Worm (Caenorhabditis elegans) whole organism, L4 larva: ENCODE results near the gene C52B9.10.

ENCODE experiments used
- D1046.2 ChIP-seq: fragments of 200-800 bp; sonication (Bioruptor generic); IDR thresholded peaks from 2 replicates; pipeline ENCODE4 v1.3.6; 2022; ENCODE audit warnings: missing genetic modification characterization, missing compliant biosample characterization
- F26F4.8 ChIP-seq: fragments of 200-800 bp; sonication (Bioruptor generic); conservative IDR thresholded peaks from 2 replicates; pipeline ENCODE4 v1.3.6; 2022; ENCODE audit warnings: missing genetic modification characterization, missing compliant biosample characterization
- F44E2.7 ChIP-seq: fragments of 200-800 bp; sonication (Bioruptor generic); IDR thresholded peaks from 2 replicates; pipeline ENCODE4 v2.1.2; 2022; ENCODE audit warnings: missing genetic modification characterization, missing compliant biosample characterization
- F49E8.2 ChIP-seq: sonication (generic microtip); optimal IDR thresholded peaks from 2 replicates; lab custom pipeline; 2016; ENCODE audit warnings: missing compliant biosample characterization, mild to moderate bottlenecking, missing genetic modification characterization, borderline replicate concordance
- aha-1 ChIP-seq: fragments of 150-350 bp; peaks from one replicate; lab custom pipeline; 2014; ENCODE audit warnings: missing biosample characterization, missing genetic modification characterization
- ceh-82 ChIP-seq: sonication (generic microtip); optimal IDR thresholded peaks from 2 replicates; lab custom pipeline; 2017; ENCODE audit warnings: missing biosample characterization, missing genetic modification characterization
- ces-1 ChIP-seq: fragments of 150-350 bp; sonication (generic microtip); optimal IDR thresholded peaks from 4 replicates; lab custom pipeline; 2014; ENCODE audit warnings: missing biosample characterization, missing genetic modification reagents, missing genetic modification characterization
- cey-2 ChIP-seq: sonication (generic microtip); optimal IDR thresholded peaks from 3 replicates; lab custom pipeline; 2017; ENCODE audit warnings: missing genetic modification characterization, mild to moderate bottlenecking, missing compliant biosample characterization, antibody characterized with exemption, borderline replicate concordance; ENCODE audit not compliant: insufficient read depth
- ctbp-1 ChIP-seq: fragments of 200-800 bp; sonication (Bioruptor generic); IDR thresholded peaks from 2 replicates; pipeline ENCODE4 v1.3.6; 2022; ENCODE audit warnings: missing genetic modification reagents, missing genetic modification characterization, missing compliant biosample characterization
- daf-16 ChIP-seq, 3 experiments: sonication (generic microtip); optimal IDR thresholded peaks; 2 replicates each; lab custom pipeline; 2016 to 2017; ENCODE audit warnings: missing genetic modification characterization in 3 of 3, missing genetic modification reagents in 3 of 3, mild to moderate bottlenecking in 2 of 3, missing compliant biosample characterization in 2 of 3, missing biosample characterization in 1 of 3, moderate library complexity in 1 of 3
- dmd-6 ChIP-seq: fragments of 200-800 bp; sonication (Bioruptor generic); IDR thresholded peaks from 2 replicates; pipeline ENCODE4 v1.3.6; 2022; ENCODE audit warnings: missing genetic modification reagents, missing genetic modification characterization, missing compliant biosample characterization
- dmd-8 ChIP-seq: fragments of 200-800 bp; sonication (Bioruptor generic); IDR thresholded peaks from 2 replicates; pipeline ENCODE4 v1.3.6; 2022; ENCODE audit warnings: missing genetic modification characterization, missing compliant biosample characterization
- fkh-10 ChIP-seq: fragments of 150-350 bp; optimal IDR thresholded peaks from 2 replicates; lab custom pipeline; 2014; ENCODE audit warnings: missing biosample characterization, missing genetic modification reagents, missing genetic modification characterization
- fos-1 ChIP-seq: fragments of 150-350 bp; optimal IDR thresholded peaks from 2 replicates; lab custom pipeline; 2014; ENCODE audit warnings: missing biosample characterization, missing genetic modification characterization
- hif-1 ChIP-seq, 2 experiments: sonication (generic microtip); optimal IDR thresholded peaks; 2 replicates each; lab custom pipeline; 2016 to 2017; ENCODE audit warnings: missing compliant biosample characterization in 2 of 2, missing genetic modification characterization in 2 of 2, missing genetic modification reagents in 2 of 2, missing genotype in 2 of 2, mild to moderate bottlenecking in 1 of 2
- hlh-11 ChIP-seq: fragments of 200-800 bp; sonication (Bioruptor generic); optimal IDR thresholded peaks from 2 replicates; lab custom pipeline; 2018; ENCODE audit warnings: mild to moderate bottlenecking, missing genetic modification characterization, missing compliant biosample characterization
- hlh-30 ChIP-seq: sonication (generic microtip); optimal IDR thresholded peaks from 2 replicates; lab custom pipeline; 2017; ENCODE audit warnings: antibody characterized with exemption, mild to moderate bottlenecking, missing genetic modification characterization, missing compliant biosample characterization; ENCODE audit not compliant: insufficient read depth
- lin-38 ChIP-seq: fragments of 200-800 bp; sonication (Bioruptor generic); IDR thresholded peaks from 2 replicates; pipeline ENCODE4 v1.3.6; 2022; ENCODE audit warnings: missing genetic modification reagents, missing genetic modification characterization, missing compliant biosample characterization
- lin-39 ChIP-seq: fragments of 150-350 bp; optimal IDR thresholded peaks from 2 replicates; lab custom pipeline; 2014; ENCODE audit warnings: missing biosample characterization, missing genetic modification reagents, missing genetic modification characterization
- lsy-2 ChIP-seq, 2 experiments: fragments of 150-350 bp in 1 of 2; sonication (generic microtip) in 1 of 2; optimal IDR thresholded peaks; 2 replicates each; lab custom pipeline; 2014 to 2017; ENCODE audit warnings: missing biosample characterization in 2 of 2, missing genetic modification characterization in 2 of 2
- madf-5 ChIP-seq, 2 experiments: fragments of 200-800 bp; sonication (Bioruptor generic); IDR thresholded peaks; 2 replicates each; pipeline ENCODE4 v1.3.6; 2022; ENCODE audit warnings: missing compliant biosample characterization in 2 of 2, missing genetic modification characterization in 2 of 2
- madf-9 ChIP-seq: fragments of 200-800 bp; sonication (Bioruptor generic); conservative IDR thresholded peaks from 2 replicates; pipeline ENCODE4 v1.3.6; 2022; ENCODE audit warnings: missing genetic modification reagents, missing genetic modification characterization, missing compliant biosample characterization
- mdl-1 ChIP-seq, 2 experiments: fragments of 150-350 bp in 1 of 2; sonication (generic microtip) in 1 of 2; optimal IDR thresholded peaks; 2 replicates each; lab custom pipeline; 2014 to 2017; ENCODE audit warnings: missing biosample characterization in 2 of 2, missing genetic modification characterization in 2 of 2
- mes-2 ChIP-seq: sonication (generic microtip); optimal IDR thresholded peaks from 2 replicates; lab custom pipeline; 2016; ENCODE audit warnings: missing genotype, mild to moderate bottlenecking, missing genetic modification characterization, missing compliant biosample characterization; ENCODE audit not compliant: poor library complexity, severe bottlenecking
- mxl-2 ChIP-seq: fragments of 200-800 bp; sonication (Bioruptor generic); conservative IDR thresholded peaks from 2 replicates; pipeline ENCODE4 v1.3.6; 2022; ENCODE audit warnings: missing genetic modification reagents, missing genetic modification characterization, missing compliant biosample characterization
- mxl-3 ChIP-seq: fragments of 200-800 bp; sonication (Bioruptor generic); optimal IDR thresholded peaks from 2 replicates; lab custom pipeline; 2018; ENCODE audit warnings: mild to moderate bottlenecking, missing genetic modification characterization, missing compliant biosample characterization
- nhr-102 ChIP-seq: sonication (generic microtip); optimal IDR thresholded peaks from 2 replicates; lab custom pipeline; 2016; ENCODE audit warnings: mild to moderate bottlenecking, missing genetic modification characterization, moderate library complexity, missing compliant biosample characterization
- nhr-111 ChIP-seq: fragments of 200-800 bp; sonication (Bioruptor generic); optimal IDR thresholded peaks from 2 replicates; lab custom pipeline; 2018; ENCODE audit warnings: mild to moderate bottlenecking, missing genetic modification characterization, missing compliant biosample characterization
- nhr-25 ChIP-seq: sonication (generic microtip); optimal IDR thresholded peaks from 2 replicates; lab custom pipeline; 2017; ENCODE audit warnings: missing genetic modification characterization, mild to moderate bottlenecking, missing compliant biosample characterization, antibody characterized with exemption, moderate library complexity, borderline replicate concordance; ENCODE audit not compliant: insufficient read depth
- nhr-41 ChIP-seq: fragments of 200-800 bp; sonication (Bioruptor generic); IDR thresholded peaks from 2 replicates; pipeline ENCODE4 v1.3.6; 2022; ENCODE audit warnings: missing genetic modification reagents, missing genetic modification characterization, missing compliant biosample characterization
- nhr-42 ChIP-seq: fragments of 200-800 bp; sonication (Bioruptor generic); IDR thresholded peaks from 2 replicates; pipeline ENCODE4 v1.3.6; 2022; ENCODE audit warnings: missing genetic modification characterization, missing compliant biosample characterization
- nhr-48 ChIP-seq: sonication (generic microtip); optimal IDR thresholded peaks from 2 replicates; lab custom pipeline; 2016; ENCODE audit warnings: mild to moderate bottlenecking, missing genetic modification characterization, missing compliant biosample characterization
- nhr-77 ChIP-seq: fragments of 150-350 bp; optimal IDR thresholded peaks from 2 replicates; lab custom pipeline; 2014; ENCODE audit warnings: missing biosample characterization, missing genetic modification characterization
- pha-4 ChIP-seq, 2 experiments: fragments of 150-350 bp in 1 of 2; fragments of 200-800 bp in 1 of 2; sonication (Bioruptor generic) in 1 of 2; IDR thresholded peaks in 1 of 2; optimal IDR thresholded peaks in 1 of 2; 2 replicates each; pipeline versions ENCODE4 v1.3.6 to Lab custom; 2014 to 2022; ENCODE audit warnings: missing genetic modification characterization in 2 of 2, missing genetic modification reagents in 2 of 2, missing biosample characterization in 1 of 2, missing compliant biosample characterization in 1 of 2
- php-3 ChIP-seq: fragments of 200-800 bp; sonication (Bioruptor generic); IDR thresholded peaks from 2 replicates; pipeline ENCODE4 v1.3.6; 2022; ENCODE audit warnings: missing genetic modification reagents, missing genetic modification characterization, missing compliant biosample characterization
- rbr-2 ChIP-seq: sonication (generic microtip); optimal IDR thresholded peaks from 2 replicates; lab custom pipeline; 2016; ENCODE audit warnings: missing genotype, missing genetic modification characterization, missing compliant biosample characterization
- sdz-12 ChIP-seq: fragments of 200-800 bp; sonication (Bioruptor generic); optimal IDR thresholded peaks from 2 replicates; lab custom pipeline; 2018; ENCODE audit warnings: mild to moderate bottlenecking, missing genetic modification characterization, missing compliant biosample characterization
- snpc-1.2 ChIP-seq: fragments of 200-800 bp; sonication (Bioruptor generic); IDR thresholded peaks from 2 replicates; pipeline ENCODE4 v1.3.6; 2022; ENCODE audit warnings: missing genetic modification reagents, missing genetic modification characterization, missing compliant biosample characterization
- spr-1 ChIP-seq: sonication (generic microtip); optimal IDR thresholded peaks from 2 replicates; lab custom pipeline; 2016; ENCODE audit warnings: mild to moderate bottlenecking, missing genetic modification characterization, missing compliant biosample characterization
- spr-3 ChIP-seq: fragments of 200-800 bp; sonication (Bioruptor generic); optimal IDR thresholded peaks from 2 replicates; lab custom pipeline; 2018; ENCODE audit warnings: mild to moderate bottlenecking, missing genetic modification characterization, missing compliant biosample characterization
- unc-130 ChIP-seq: sonication (generic microtip); optimal IDR thresholded peaks from 2 replicates; lab custom pipeline; 2016; ENCODE audit warnings: missing genetic modification reagents, missing genetic modification characterization, missing compliant biosample characterization
- zag-1 ChIP-seq: fragments of 150-350 bp; optimal IDR thresholded peaks from 2 replicates; lab custom pipeline; 2014; ENCODE audit warnings: missing biosample characterization, missing genetic modification characterization

C52B9.10 gene

DNA sequence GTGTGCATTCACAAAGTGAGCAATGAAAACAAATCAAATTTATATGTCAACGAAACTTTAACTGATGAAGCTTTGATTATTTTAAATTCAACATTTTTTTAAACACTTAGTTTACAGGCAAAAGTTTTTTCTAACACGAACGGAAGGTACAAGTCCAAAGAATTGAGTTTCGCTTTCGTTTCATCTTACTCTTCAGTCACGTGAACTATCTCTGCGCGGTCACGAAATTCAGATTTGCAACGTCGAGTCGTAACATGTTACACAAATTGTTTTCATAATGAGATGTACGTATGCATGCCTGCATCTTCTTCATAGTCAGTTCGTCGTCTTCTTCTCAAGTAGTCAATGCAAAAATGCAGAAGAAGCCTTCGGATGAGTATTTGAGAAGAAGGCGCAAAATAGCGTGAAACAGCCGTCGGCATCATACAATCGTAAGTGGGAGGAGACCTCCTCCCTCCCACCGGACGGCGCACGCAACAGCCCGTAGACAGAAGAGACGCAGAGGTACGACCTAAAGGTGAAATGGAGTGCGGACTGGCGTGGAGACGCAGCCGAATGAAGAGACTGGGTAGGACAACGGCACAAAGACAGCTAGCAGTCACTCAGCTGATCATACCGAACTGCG, 8.3 kb upstream of the C52B9.10 start, which contains the start of gene coel-1 (continued):
- TF ChIP-seq mxl-2 (GFP tag; lab: Robert Waterston, UW) = no peak
- no peak for TF ChIP-seq zag-1 (tag; lab: Kevin White, UChicago)
- TF ChIP-seq D1046.2 (GFP tag; lab: Robert Waterston, UW) = no peak
- no peak for TF ChIP-seq nhr-77 (tag; lab: Kevin White, UChicago)
- no peak for TF ChIP-seq nhr-102 (tag; lab: Kevin White, UChicago)
- peak; percentile 0 for TF ChIP-seq fkh-10 (GFP tag; lab: Kevin White, UChicago)
- TF ChIP-seq hlh-11 = peak; percentile 88
- no peak for TF ChIP-seq sdz-12 (GFP tag; lab: Kevin White, UChicago)
- peak; percentile 73 for TF ChIP-seq mxl-3 (GFP tag; lab: Kevin White, UChicago)
- no peak for TF ChIP-seq ceh-82
- no peak for TF ChIP-seq dmd-8
- peak; percentile 55 for TF ChIP-seq aha-1
- TF ChIP-seq nhr-42 (GFP tag; lab: Robert Waterston, UW) = no peak
- TF ChIP-seq ces-1 (GFP tag; lab: Kevin White, UChicago) = no peak
- TF ChIP-seq php-3 (GFP tag; lab: Robert Waterston, UW) = no peak
- TF ChIP-seq mes-2 (tag; lab: Kevin White, UChicago) = peak; percentile 53
- 0 out of 2 replicates have a peak, but pooled peaks have one; percentile 17 for TF ChIP-seq dmd-6 (GFP tag; lab: Robert Waterston, UW)
- peak; percentile 85 for TF ChIP-seq hlh-30 (tag; lab: Kevin White, UChicago)
- TF ChIP-seq lin-39 (tag; lab: Kevin White, UChicago) = no peak
- TF ChIP-seq daf-16 (GFP tag; optimal IDR thresholded peaks at IDR 0.05; lab: Kevin White, UChicago) = no peak
- TF ChIP-seq daf-16 (tag; optimal IDR thresholded peaks at IDR 0.05; lab: Kevin White, UChicago) = peak; percentile 37
- TF ChIP-seq snpc-1.2 (GFP tag; lab: Robert Waterston, UW) = no peak
- no peak for TF ChIP-seq nhr-111 (GFP tag; lab: Kevin White, UChicago)
- peak; percentile 27 for TF ChIP-seq nhr-48 (tag; lab: Kevin White, UChicago)
- peak; percentile 32; the same call in 1 of the 2 replicates for TF ChIP-seq pha-4 (GFP tag; IDR thresholded peaks at IDR 0.05; lab: Robert Waterston, UW)
- no peak for TF ChIP-seq pha-4 (tag; optimal IDR thresholded peaks at IDR 0.05; lab: Kevin White, UChicago)
- no peak for TF ChIP-seq unc-130 (GFP tag; lab: Kevin White, UChicago)
- TF ChIP-seq F26F4.8 = no peak
- TF ChIP-seq madf-9 (GFP tag; lab: Robert Waterston, UW) = peak; percentile 18; the same call in 1 of the 2 replicates
- TF ChIP-seq ctbp-1 (GFP tag; lab: Robert Waterston, UW) = no peak
- TF ChIP-seq rbr-2 (tag; lab: Kevin White, UChicago) = peak; percentile 59
- TF ChIP-seq F44E2.7 (GFP tag; lab: Robert Waterston, UW) = no peak
- TF ChIP-seq fos-1 = no peak
- TF ChIP-seq lsy-2 (tag; optimal IDR thresholded peaks at IDR 0.05; lab: Kevin White, UChicago) = peak in 1 of 2 experiments; percentile 33
- peak in 1 of 2 experiments; percentile 4 for TF ChIP-seq hif-1 (tag; optimal IDR thresholded peaks at IDR 0.05; lab: Kevin White, UChicago)
- no peak for TF ChIP-seq spr-3 (GFP tag; lab: Kevin White, UChicago)
- no peak for TF ChIP-seq nhr-25
- TF ChIP-seq F49E8.2 (tag; lab: Kevin White, UChicago) = no peak
- TF ChIP-seq cey-2 = no peak
- TF ChIP-seq nhr-41 (GFP tag; lab: Robert Waterston, UW) = no peak
- no peak for TF ChIP-seq lin-38 (GFP tag; lab: Robert Waterston, UW)
- no peak for TF ChIP-seq spr-1 (tag; lab: Kevin White, UChicago)
- TF ChIP-seq madf-5 (GFP tag; IDR thresholded peaks at IDR 0.05; lab: Robert Waterston, UW) = no peak
- TF ChIP-seq mdl-1 (tag; optimal IDR thresholded peaks at IDR 0.05; lab: Kevin White, UChicago) = peak; percentile 45 to 65
- TF ChIP-seq, all 104 proteins: peak for 24
